Worm (Caenorhabditis elegans): Measurements from ENCODE around the gene clec-177.

clec-177 gene

ce11 chrIV:5033276-5033675, 46.9 kb downstream of the clec-177 start, which contains the start of gene C09B9.4:
C09B9.4 (minus strand) TSS chrIV:5033376.
- TF ChIP-seq drap-1 (GFP tag; optimal IDR thresholded peaks at IDR 0.05): no peak
- no peak for TF ChIP-seq unc-62 (GFP tag; optimal IDR thresholded peaks at IDR 0.05)
- TF ChIP-seq snpc-4 (tag; optimal IDR thresholded peaks at IDR 0.05): no peak
- no peak for TF ChIP-seq sptf-1 (tag; optimal IDR thresholded peaks at IDR 0.05)
- no peak for TF ChIP-seq ces-1 (GFP tag; optimal IDR thresholded peaks at IDR 0.05)
- no peak for TF ChIP-seq tbx-8 (GFP tag; optimal IDR thresholded peaks at IDR 0.05)
- no peak for TF ChIP-seq elt-1 (tag; optimal IDR thresholded peaks at IDR 0.05; ENCODE audit: borderline replicate concordance, insufficient read depth)
- no peak for TF ChIP-seq flh-1 (GFP tag; optimal IDR thresholded peaks at IDR 0.05)

Measured in whole organism, mixed stage, embryonic.